Fruit fly (Drosophila melanogaster) whole organism, embryonic: ENCODE results near the gene Peritrophin-15a.
A peak's percentile ranks its signal among the peaks of the same experiment; 100 is the strongest.

Source experiments
- CG10147 ChIP-seq: fragments of 200-800 bp; sonication (Bioruptor generic); optimal IDR thresholded peaks from 2 replicates; lab custom pipeline; 2019; ENCODE audit warnings: missing biosample characterization, mild to moderate bottlenecking, missing genetic modification characterization, moderate library complexity
- CG1024 ChIP-seq: fragments of 200-800 bp; sonication (Bioruptor generic); IDR thresholded peaks from 2 replicates; pipeline ENCODE4 v1.3.6; 2022; ENCODE audit warnings: missing biosample characterization, missing genetic modification characterization
- CG10431 ChIP-seq: fragments of 200-800 bp; sonication (Bioruptor generic); optimal IDR thresholded peaks from 3 replicates; lab custom pipeline; 2018; ENCODE audit warnings: missing biosample characterization, mild to moderate bottlenecking, missing genetic modification characterization
- CG10462 ChIP-seq: fragments of 200-800 bp; sonication (Bioruptor generic); optimal IDR thresholded peaks from 2 replicates; lab custom pipeline; 2016; ENCODE audit warnings: missing biosample characterization, missing genetic modification characterization
- CG10959 ChIP-seq: fragments of 200-800 bp; sonication (Bioruptor generic); IDR thresholded peaks from 2 replicates; pipeline ENCODE4 v1.3.6; 2022; ENCODE audit warnings: missing biosample characterization, missing genetic modification characterization
- CG11093 ChIP-seq: fragments of 200-800 bp; sonication (Bioruptor generic); IDR thresholded peaks from 3 replicates; pipeline ENCODE4 v1.3.6; 2022; ENCODE audit warnings: missing biosample characterization, missing genetic modification characterization
- CG12942 ChIP-seq: fragments of 200-800 bp; sonication (Bioruptor generic); optimal IDR thresholded peaks from 3 replicates; lab custom pipeline; 2016; ENCODE audit warnings: missing biosample characterization, missing genetic modification characterization
- CG13624 ChIP-seq: fragments of 200-800 bp; sonication (Bioruptor generic); optimal IDR thresholded peaks from 2 replicates; lab custom pipeline; 2016; ENCODE audit warnings: missing biosample characterization, missing genetic modification characterization
- CG14441 ChIP-seq: fragments of 200-800 bp; sonication (Bioruptor generic); IDR thresholded peaks from 2 replicates; pipeline ENCODE4 v1.3.6; 2022; ENCODE audit warnings: missing biosample characterization, missing genetic modification characterization
- CG14965 ChIP-seq: fragments of 200-800 bp; sonication (Bioruptor generic); optimal IDR thresholded peaks from 2 replicates; lab custom pipeline; 2016; ENCODE audit warnings: missing biosample characterization, missing genetic modification characterization, borderline replicate concordance
- CG15479 ChIP-seq: fragments of 200-800 bp; sonication (Bioruptor generic); optimal IDR thresholded peaks from 3 replicates; lab custom pipeline; 2019; ENCODE audit warnings: missing biosample characterization, mild to moderate bottlenecking, missing genetic modification characterization, moderate library complexity
- CG16815 ChIP-seq: fragments of 200-800 bp; sonication (Bioruptor generic); optimal IDR thresholded peaks from 3 replicates; lab custom pipeline; 2017; ENCODE audit warnings: missing biosample characterization, mild to moderate bottlenecking, missing genetic modification characterization
- CG17385 ChIP-seq: fragments of 200-800 bp; sonication (Bioruptor generic); optimal IDR thresholded peaks from 3 replicates; lab custom pipeline; 2018; ENCODE audit warnings: missing biosample characterization, mild to moderate bottlenecking, missing genetic modification characterization
- CG30403 ChIP-seq: fragments of 200-800 bp; sonication (Bioruptor generic); optimal IDR thresholded peaks from 3 replicates; lab custom pipeline; 2016; ENCODE audit warnings: missing biosample characterization, missing genetic modification characterization
- CG31365 ChIP-seq: fragments of 200-800 bp; sonication (Bioruptor generic); optimal IDR thresholded peaks from 2 replicates; lab custom pipeline; 2018; ENCODE audit warnings: missing biosample characterization, mild to moderate bottlenecking, missing genetic modification characterization
- CG3726 ChIP-seq: fragments of 200-800 bp; sonication (Bioruptor generic); IDR thresholded peaks from 3 replicates; pipeline ENCODE4, ENCODE4 v1.3.6; 2022; ENCODE audit warnings: missing biosample characterization, missing genetic modification characterization
- CG4404 ChIP-seq: fragments of 200-800 bp; sonication (Bioruptor generic); IDR thresholded peaks from 2 replicates; pipeline ENCODE4 v1.3.6; 2022; ENCODE audit warnings: missing biosample characterization, missing genetic modification characterization
- CG7357 ChIP-seq: fragments of 200-800 bp; sonication (Bioruptor generic); IDR thresholded peaks from 3 replicates; pipeline ENCODE4 v1.3.6; 2022; ENCODE audit warnings: missing biosample characterization, missing genetic modification characterization
- CG7786 ChIP-seq: fragments of 200-800 bp; sonication (Bioruptor generic); optimal IDR thresholded peaks from 2 replicates; lab custom pipeline; 2016; ENCODE audit warnings: missing biosample characterization, missing genetic modification characterization
- CG8924 ChIP-seq: fragments of 200-800 bp; optimal IDR thresholded peaks from 3 replicates; lab custom pipeline; 2019; ENCODE audit warnings: missing biosample characterization, mild to moderate bottlenecking, missing genetic modification characterization, moderate library complexity
- CG9437 ChIP-seq: fragments of 200-800 bp; sonication (Bioruptor generic); optimal IDR thresholded peaks from 2 replicates; lab custom pipeline; 2018; ENCODE audit warnings: missing biosample characterization, mild to moderate bottlenecking, missing genetic modification characterization
- CG9797 ChIP-seq: fragments of 200-800 bp; sonication (Bioruptor generic); optimal IDR thresholded peaks from 3 replicates; lab custom pipeline; 2018; ENCODE audit warnings: missing biosample characterization, mild to moderate bottlenecking, missing genetic modification characterization
- CrebB ChIP-seq: fragments of 200-800 bp; sonication (Bioruptor generic); optimal IDR thresholded peaks from 3 replicates; lab custom pipeline; 2018; ENCODE audit warnings: missing biosample characterization, mild to moderate bottlenecking, missing genetic modification characterization
- Dll ChIP-seq: fragments of 200-800 bp; sonication (Bioruptor generic); IDR thresholded peaks from 4 replicates; pipeline ENCODE4 v1.3.6; 2022; ENCODE audit warnings: missing biosample characterization, missing genetic modification characterization; ENCODE audit not compliant: partially characterized antibody
- Drgx ChIP-seq: fragments of 200-800 bp; sonication (Bioruptor generic); IDR thresholded peaks from 2 replicates; pipeline ENCODE4 v1.3.6; 2022; ENCODE audit warnings: missing biosample characterization, missing genetic modification characterization
- Fer3 ChIP-seq: fragments of 200-800 bp; sonication (Bioruptor generic); optimal IDR thresholded peaks from 2 replicates; lab custom pipeline; 2018; ENCODE audit warnings: missing biosample characterization, mild to moderate bottlenecking, missing genetic modification characterization, moderate library complexity
- Hand ChIP-seq: fragments of 200-800 bp; sonication (Bioruptor generic); optimal IDR thresholded peaks from 2 replicates; lab custom pipeline; 2017; ENCODE audit warnings: mild to moderate bottlenecking, missing biosample characterization, missing genetic modification reagents, missing genetic modification characterization
- Lim3 ChIP-seq: fragments of 200-800 bp; sonication (Bioruptor generic); IDR thresholded peaks from 2 replicates; pipeline ENCODE4 v1.3.6; 2022; ENCODE audit warnings: missing biosample characterization, missing genetic modification characterization
- MESR4 ChIP-seq: fragments of 200-800 bp; sonication (Bioruptor generic); optimal IDR thresholded peaks from 2 replicates; lab custom pipeline; 2018; ENCODE audit warnings: missing biosample characterization, mild to moderate bottlenecking, missing genetic modification characterization, moderate library complexity
- MTF-1 ChIP-seq: fragments of 200-800 bp; sonication (Bioruptor generic); optimal IDR thresholded peaks from 2 replicates; lab custom pipeline; 2018; ENCODE audit warnings: missing biosample characterization, mild to moderate bottlenecking, missing genetic modification characterization, borderline replicate concordance
- Max ChIP-seq: fragments of 200-800 bp; sonication (Bioruptor generic); optimal IDR thresholded peaks from 2 replicates; lab custom pipeline; 2016; ENCODE audit warnings: missing biosample characterization, mild to moderate bottlenecking, missing genetic modification characterization
- Rx ChIP-seq: fragments of 200-800 bp; sonication (Bioruptor generic); IDR thresholded peaks from 2 replicates; pipeline ENCODE4 v1.3.6; 2022; ENCODE audit warnings: missing biosample characterization, missing genetic modification characterization
- Sin3A ChIP-seq: fragments of >200 bp; optimal IDR thresholded peaks from 2 replicates; lab custom pipeline; 2018
- Ssrp ChIP-seq: fragments of 200-800 bp; sonication (Bioruptor generic); optimal IDR thresholded peaks from 2 replicates; lab custom pipeline; 2018; ENCODE audit warnings: missing biosample characterization, mild to moderate bottlenecking, missing genetic modification characterization, moderate library complexity
- ap ChIP-seq: fragments of 200-800 bp; sonication (Bioruptor generic); IDR thresholded peaks from 2 replicates; pipeline ENCODE4 v1.3.6; 2022; ENCODE audit warnings: missing biosample characterization, missing genetic modification characterization
- bowl ChIP-seq: fragments of 200-800 bp; sonication (Bioruptor generic); IDR thresholded peaks from 2 replicates; pipeline ENCODE4 v1.3.6; 2022; ENCODE audit warnings: missing biosample characterization, missing genetic modification characterization
- cato ChIP-seq: fragments of 200-800 bp; sonication (Bioruptor generic); optimal IDR thresholded peaks from 2 replicates; lab custom pipeline; 2016; ENCODE audit warnings: missing biosample characterization, missing genetic modification characterization, borderline replicate concordance
- ems ChIP-seq: fragments of 200-800 bp; sonication (Bioruptor generic); optimal IDR thresholded peaks from 3 replicates; lab custom pipeline; 2016; ENCODE audit warnings: missing biosample characterization, missing genetic modification characterization
- eyg ChIP-seq: fragments of 200-800 bp; sonication (Bioruptor generic); optimal IDR thresholded peaks from 3 replicates; lab custom pipeline; 2016; ENCODE audit warnings: missing biosample characterization, missing genetic modification characterization
- gcm2 ChIP-seq: fragments of 200-800 bp; sonication (Bioruptor generic); optimal IDR thresholded peaks from 2 replicates; lab custom pipeline; 2016; ENCODE audit warnings: missing biosample characterization, missing genetic modification characterization
- ham ChIP-seq: fragments of 200-800 bp; sonication (Bioruptor generic); IDR thresholded peaks from 2 replicates; pipeline ENCODE4 v1.3.6; 2022; ENCODE audit warnings: missing biosample characterization, missing genetic modification characterization
- jing ChIP-seq: fragments of 200-800 bp; sonication (Bioruptor generic); optimal IDR thresholded peaks from 2 replicates; lab custom pipeline; 2018; ENCODE audit warnings: missing biosample characterization, mild to moderate bottlenecking, missing genetic modification characterization
- lola ChIP-seq, 3 experiments: fragments of >200 bp in 2 of 3; fragments of 200-800 bp in 1 of 3; sonication (Bioruptor generic) in 1 of 3; optimal IDR thresholded peaks; 2 replicates each; lab custom pipeline; 2017 to 2019; ENCODE audit warnings: missing biosample characterization in 3 of 3, missing genetic modification characterization in 3 of 3, mild to moderate bottlenecking in 1 of 3, moderate library complexity in 1 of 3
- seq ChIP-seq: fragments of 200-800 bp; sonication (Bioruptor generic); IDR thresholded peaks from 2 replicates; pipeline ENCODE4 v1.3.6; 2022; ENCODE audit warnings: missing biosample characterization, missing genetic modification characterization
- slou ChIP-seq: fragments of 200-800 bp; sonication (Bioruptor generic); optimal IDR thresholded peaks from 3 replicates; lab custom pipeline; 2016; ENCODE audit warnings: missing biosample characterization, missing genetic modification characterization
- stwl ChIP-seq: fragments of 200-800 bp; sonication (Bioruptor generic); optimal IDR thresholded peaks from 3 replicates; lab custom pipeline; 2018; ENCODE audit warnings: missing biosample characterization, mild to moderate bottlenecking, missing genetic modification characterization, moderate library complexity
- tap ChIP-seq: fragments of 200-800 bp; optimal IDR thresholded peaks from 3 replicates; lab custom pipeline; 2019; ENCODE audit warnings: missing biosample characterization, mild to moderate bottlenecking, missing genetic modification characterization, moderate library complexity
- zen2 ChIP-seq: fragments of 200-800 bp; sonication (Bioruptor generic); IDR thresholded peaks from 3 replicates; pipeline ENCODE4 v1.3.6; 2022; ENCODE audit warnings: missing biosample characterization, missing genetic modification characterization; ENCODE audit not compliant: partially characterized antibody

The Peritrophin-15a gene

dm6 chr2L:8403286-8404270 lies 7.7 kb upstream of the Peritrophin-15a start, which contains the start of gene emb:
Gene emb (plus strand): TSS chr2L:8403573.
- TF ChIP-seq Lim3 (GFP tag; lab: Robert Waterston, UW) (no peak), stwl (tag; lab: Kevin White, UChicago) (peak; percentile 98), Fer3 (tag; lab: Kevin White, UChicago) (peak; percentile 30), Drgx (GFP tag; lab: Robert Waterston, UW) (peak; percentile 39; the same call in 1 of the 2 replicates), CG10959 (GFP tag; lab: Robert Waterston, UW) (no peak), CG14441 (peak; percentile 30; the same call in 1 of the 2 replicates), Rx (GFP tag; lab: Robert Waterston, UW) (0 out of 2 replicates have a peak, but pooled peaks have one; percentile 25), CG10431 (GFP tag; lab: Kevin White, UChicago) (no peak), CG3726 (GFP tag; lab: Robert Waterston, UW) (no peak), CG4404 (no peak), lola (GFP tag; optimal IDR thresholded peaks at IDR 0.05; lab: Kevin White, UChicago) (peak in 1 of 3 experiments; percentile 38), CG31365 (tag; lab: Kevin White, UChicago) (no peak), MTF-1 (GFP tag; lab: Kevin White, UChicago) (no peak), jing (GFP tag; lab: Kevin White, UChicago) (no peak), Dll (GFP tag; lab: Robert Waterston, UW) (peak; percentile 94), Sin3A (peak; percentile 82), CG10462 (GFP tag; lab: Kevin White, UChicago) (no peak), seq (no peak), CG13624 (peak; percentile 42), ap (GFP tag; lab: Robert Waterston, UW) (no peak), CG16815 (GFP tag; lab: Kevin White, UChicago) (no peak), CrebB (peak; percentile 33), bowl (GFP tag; lab: Robert Waterston, UW) (no peak), cato (GFP tag; lab: Kevin White, UChicago) (peak; percentile 13), CG1024 (GFP tag; lab: Robert Waterston, UW) (no peak), Ssrp (tag; lab: Kevin White, UChicago) (peak; percentile 33), tap (tag; lab: Kevin White, UChicago) (no peak), zen2 (GFP tag; lab: Robert Waterston, UW) (peak; percentile 93), CG12942 (GFP tag; lab: Kevin White, UChicago) (peak; percentile 9), CG7357 (GFP tag; lab: Robert Waterston, UW) (no peak), CG9437 (peak; percentile 68), CG9797 (GFP tag; lab: Kevin White, UChicago) (peak; percentile 94), gcm2 (peak; percentile 26), ham (GFP tag; lab: Robert Waterston, UW) (no peak), eyg (GFP tag; lab: Kevin White, UChicago) (peak; percentile 29), Hand (GFP tag; lab: Kevin White, UChicago) (no peak), slou (GFP tag; lab: Kevin White, UChicago) (peak; percentile 2), MESR4 (GFP tag; lab: Kevin White, UChicago) (peak; percentile 95), CG30403 (GFP tag; lab: Kevin White, UChicago) (peak; percentile 47), ems (GFP tag; lab: Kevin White, UChicago) (peak; percentile 41), CG10147 (no peak), Max (peak; percentile 49), CG15479 (GFP tag; lab: Kevin White, UChicago) (no peak), CG17385 (GFP tag; lab: Kevin White, UChicago) (peak; percentile 85), CG7786 (peak; percentile 50), CG14965 (no peak), CG8924 (peak; percentile 44), CG11093 (GFP tag; lab: Robert Waterston, UW) (no peak)
